Fruit fly (Drosophila melanogaster) whole organism, pupa: Measurements from ENCODE around the gene CG5882.

Experiments used
- CG10348 ChIP-seq: fragments of 200-800 bp; sonication (Bioruptor generic); IDR thresholded peaks from 2 replicates; pipeline ENCODE4 v1.3.6; 2022; ENCODE audit warnings: missing biosample characterization, missing genetic modification characterization
- CG12605 ChIP-seq: fragments of 200-800 bp; sonication (Bioruptor generic); IDR thresholded peaks from 2 replicates; pipeline ENCODE4 v1.3.6; 2022; ENCODE audit warnings: missing biosample characterization, missing genetic modification characterization
- CG13204 ChIP-seq: fragments of 200-800 bp; sonication (Bioruptor generic); optimal IDR thresholded peaks from 2 replicates; lab custom pipeline; 2018; ENCODE audit warnings: missing biosample characterization, mild to moderate bottlenecking, missing genetic modification characterization, moderate library complexity
- CG14655 ChIP-seq: fragments of 200-800 bp; sonication (Bioruptor generic); optimal IDR thresholded peaks from 3 replicates; lab custom pipeline; 2017; ENCODE audit warnings: mild to moderate bottlenecking, missing biosample characterization, missing genetic modification reagents, missing genetic modification characterization
- CG15710 ChIP-seq: fragments of 200-800 bp; sonication (Bioruptor generic); optimal IDR thresholded peaks from 2 replicates; lab custom pipeline; 2018; ENCODE audit warnings: missing biosample characterization, mild to moderate bottlenecking, missing genetic modification characterization, moderate library complexity
- CG17806 ChIP-seq: fragments of 200-800 bp; sonication (Bioruptor generic); optimal IDR thresholded peaks from 2 replicates; lab custom pipeline; 2018; ENCODE audit warnings: missing biosample characterization, mild to moderate bottlenecking, missing genetic modification characterization, moderate library complexity
- CG32121 ChIP-seq: fragments of 200-800 bp; sonication (Bioruptor generic); IDR thresholded peaks from 2 replicates; pipeline ENCODE4 v1.3.6; 2022; ENCODE audit warnings: missing biosample characterization, missing genetic modification characterization
- CG34367 ChIP-seq: fragments of 200-800 bp; sonication (Bioruptor generic); optimal IDR thresholded peaks from 2 replicates; lab custom pipeline; 2018; ENCODE audit warnings: missing biosample characterization, mild to moderate bottlenecking, missing genetic modification characterization
- CG4496 ChIP-seq: fragments of 200-800 bp; sonication (Bioruptor generic); IDR thresholded peaks from 3 replicates; pipeline ENCODE4 v1.3.6; 2022; ENCODE audit warnings: missing biosample characterization, missing genetic modification characterization
- CG8159 ChIP-seq: fragments of 200-800 bp; sonication (Bioruptor generic); optimal IDR thresholded peaks from 3 replicates; lab custom pipeline; 2018; ENCODE audit warnings: missing biosample characterization, mild to moderate bottlenecking, missing genetic modification characterization, moderate library complexity
- CG8301 ChIP-seq: fragments of 200-800 bp; sonication (Bioruptor generic); optimal IDR thresholded peaks from 2 replicates; lab custom pipeline; 2018; ENCODE audit warnings: missing biosample characterization, mild to moderate bottlenecking, missing genetic modification characterization
- CG9948 ChIP-seq: fragments of 200-800 bp; sonication (Bioruptor generic); optimal IDR thresholded peaks from 2 replicates; lab custom pipeline; 2018; ENCODE audit warnings: missing biosample characterization, mild to moderate bottlenecking, missing genetic modification characterization, moderate library complexity
- D1 ChIP-seq: fragments of 200-800 bp; sonication (Bioruptor generic); optimal IDR thresholded peaks from 2 replicates; lab custom pipeline; 2018; ENCODE audit warnings: missing biosample characterization, mild to moderate bottlenecking, missing genetic modification characterization, moderate library complexity
- EcR ChIP-seq: fragments of 200-800 bp; sonication (Bioruptor generic); optimal IDR thresholded peaks from 3 replicates; lab custom pipeline; 2019; ENCODE audit warnings: missing biosample characterization, missing genetic modification characterization, mild to moderate bottlenecking, moderate library complexity, missing genetic modification reagents
- Ets98B ChIP-seq: fragments of 200-800 bp; sonication (Bioruptor generic); IDR thresholded peaks from 2 replicates; pipeline ENCODE4 v1.3.6; 2022; ENCODE audit warnings: missing biosample characterization, missing genetic modification characterization
- Pif1A ChIP-seq: fragments of 200-800 bp; sonication (Bioruptor generic); optimal IDR thresholded peaks from 3 replicates; lab custom pipeline; 2016; ENCODE audit warnings: missing biosample characterization, missing genetic modification characterization
- Pif1B ChIP-seq: fragments of 200-800 bp; sonication (Bioruptor generic); optimal IDR thresholded peaks from 3 replicates; lab custom pipeline; 2016; ENCODE audit warnings: missing biosample characterization, missing genetic modification characterization
- Snoo ChIP-seq: fragments of 200-800 bp; sonication (Bioruptor generic); optimal IDR thresholded peaks from 3 replicates; lab custom pipeline; 2017; ENCODE audit warnings: missing biosample characterization, mild to moderate bottlenecking, missing genetic modification characterization, inconsistent platforms
- fd96Ca ChIP-seq: fragments of 200-800 bp; sonication (Bioruptor generic); IDR thresholded peaks from 3 replicates; pipeline ENCODE4 v1.3.6; 2022; ENCODE audit warnings: missing biosample characterization, missing genetic modification characterization
- gl ChIP-seq: fragments of 200-800 bp; sonication (Bioruptor generic); optimal IDR thresholded peaks from 2 replicates; lab custom pipeline; 2018; ENCODE audit warnings: missing biosample characterization, mild to moderate bottlenecking, missing genetic modification characterization
- rn ChIP-seq: fragments of 200-800 bp; sonication (Bioruptor generic); IDR thresholded peaks from 2 replicates; pipeline ENCODE4 v1.3.6; 2022; ENCODE audit warnings: missing biosample characterization, missing genetic modification characterization

CG5882 gene

DNA sequence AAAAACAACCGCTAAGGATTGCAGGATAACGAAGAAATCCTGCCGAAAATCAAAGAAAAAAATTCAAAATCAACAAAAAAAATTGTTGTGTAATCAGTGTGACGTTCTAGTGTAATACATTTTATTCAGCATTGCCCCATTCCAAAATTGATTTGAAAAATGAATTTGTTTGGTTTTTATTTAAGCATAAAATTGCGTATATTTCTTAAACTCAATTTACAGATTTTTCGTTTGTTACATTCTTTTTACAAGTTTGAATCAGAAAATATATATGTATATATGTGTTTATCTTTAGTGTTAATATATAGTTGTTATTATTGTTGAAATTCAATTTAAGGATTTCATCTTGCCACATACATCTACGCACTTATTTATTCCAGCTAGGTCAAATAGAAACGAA lies 6.1 kb downstream of the CG5882 start, which contains the start of gene CG6059:
Gene CG6059 (minus strand): TSS at position 101 of the 400 bp plus-strand sequence.
- TF ChIP-seq D1 (no peak), EcR (GFP tag; lab: Kevin White, UChicago) (no peak), CG4496 (GFP tag; lab: Robert Waterston, UW) (no peak), CG34367 (tag; lab: Kevin White, UChicago) (no peak), CG8159 (no peak), CG15710 (tag; lab: Kevin White, UChicago) (no peak), rn (GFP tag; lab: Robert Waterston, UW) (no peak), Pif1A (GFP tag; lab: Kevin White, UChicago) (no peak), Ets98B (GFP tag; lab: Robert Waterston, UW) (no peak), CG14655 (no peak)

DNA sequence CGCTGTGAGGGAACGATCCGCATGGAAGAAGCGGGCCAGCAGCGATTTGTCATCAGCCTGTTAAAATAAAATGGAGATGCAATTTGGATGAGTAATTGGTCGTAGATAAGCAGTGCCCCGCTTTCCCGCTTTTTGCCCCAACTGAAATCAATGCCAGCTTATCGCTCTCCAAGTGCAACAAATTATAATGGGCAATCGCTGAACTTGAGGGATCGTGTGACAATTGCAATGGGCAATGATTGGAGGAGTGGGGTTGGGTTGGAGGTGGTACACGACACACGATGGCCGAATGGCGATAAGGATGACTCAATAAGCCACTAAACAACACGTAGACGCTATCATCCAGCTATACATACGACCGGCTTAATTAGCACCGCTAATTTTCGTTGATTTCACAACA lies 10.3 kb downstream of the CG5882 start:
- no peak for TF ChIP-seq CG10348 (GFP tag; lab: Robert Waterston, UW)
- no peak for TF ChIP-seq Pif1B (GFP tag; lab: Kevin White, UChicago)
- TF ChIP-seq CG32121 (GFP tag; lab: Robert Waterston, UW): no peak
- no peak for TF ChIP-seq CG8301 (tag; lab: Kevin White, UChicago)
- TF ChIP-seq EcR (GFP tag; lab: Kevin White, UChicago): no peak
- TF ChIP-seq CG15710 (tag; lab: Kevin White, UChicago): no peak
- no peak for TF ChIP-seq D1
- TF ChIP-seq Snoo: no peak
- no peak for TF ChIP-seq fd96Ca (GFP tag; lab: Robert Waterston, UW)
- TF ChIP-seq CG4496 (GFP tag; lab: Robert Waterston, UW): no peak
- no peak for TF ChIP-seq rn (GFP tag; lab: Robert Waterston, UW)
- no peak for TF ChIP-seq Pif1A (GFP tag; lab: Kevin White, UChicago)
- TF ChIP-seq CG17806: no peak

DNA sequence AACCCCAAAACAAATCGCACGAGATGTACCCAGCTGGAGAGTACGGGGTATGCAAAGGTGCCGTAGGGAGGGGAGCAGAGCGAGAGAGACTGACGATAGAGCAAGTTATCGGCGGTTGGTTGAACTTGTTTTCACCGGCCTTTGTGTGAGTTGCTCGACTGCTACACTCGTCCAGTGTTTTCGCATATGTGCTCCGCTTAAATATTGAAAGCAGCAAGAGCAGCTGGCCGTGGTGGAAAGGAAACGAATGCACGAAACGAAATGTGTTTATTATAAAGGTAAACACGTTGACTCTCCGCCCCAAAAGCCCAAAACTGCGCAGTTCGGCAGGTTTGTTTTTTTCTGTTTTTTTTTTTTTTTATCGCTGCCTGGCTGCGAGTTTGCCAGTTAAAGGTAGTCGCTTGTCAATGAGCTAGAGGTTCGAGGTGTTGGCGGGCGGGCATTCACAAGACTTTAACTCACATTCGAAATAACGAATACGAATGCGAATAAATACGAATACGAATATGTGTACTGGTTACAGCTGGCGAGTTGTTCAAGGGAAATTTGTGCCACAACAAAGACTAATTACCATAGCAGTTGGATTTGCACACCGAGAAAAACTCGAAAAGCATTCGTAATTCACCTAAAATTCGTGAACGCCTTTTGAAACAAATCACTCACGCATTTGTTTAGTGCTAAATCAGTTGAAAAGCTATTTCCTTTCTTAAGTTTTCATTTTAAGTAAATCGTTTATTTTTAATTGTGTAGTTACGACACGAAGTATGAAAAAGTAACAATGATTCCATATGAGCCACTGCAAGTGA lies 11.3 kb downstream of the CG5882 start:
- TF ChIP-seq CG14655 (no peak), Ets98B (GFP tag; lab: Robert Waterston, UW) (peak; percentile 78), CG17806 (peak; percentile 66), CG32121 (GFP tag; lab: Robert Waterston, UW) (peak; percentile 73), CG12605 (peak; percentile 61; the same call in 1 of the 2 replicates), CG34367 (tag; lab: Kevin White, UChicago) (peak; percentile 45), CG9948 (tag; lab: Kevin White, UChicago) (peak; percentile 35), CG15710 (tag; lab: Kevin White, UChicago) (peak; percentile 68), CG10348 (GFP tag; lab: Robert Waterston, UW) (no peak), Snoo (peak; percentile 70), D1 (no peak), CG4496 (GFP tag; lab: Robert Waterston, UW) (peak; percentile 88), fd96Ca (GFP tag; lab: Robert Waterston, UW) (peak; percentile 73), Pif1A (GFP tag; lab: Kevin White, UChicago) (peak; percentile 86), EcR (GFP tag; lab: Kevin White, UChicago) (peak; percentile 91), CG8301 (tag; lab: Kevin White, UChicago) (peak; percentile 57), rn (GFP tag; lab: Robert Waterston, UW) (peak; percentile 59; the same call in 1 of the 2 replicates), Pif1B (GFP tag; lab: Kevin White, UChicago) (peak; percentile 68), CG13204 (GFP tag; lab: Kevin White, UChicago) (no peak), CG8159 (no peak), gl (tag; lab: Kevin White, UChicago) (peak; percentile 5)

DNA sequence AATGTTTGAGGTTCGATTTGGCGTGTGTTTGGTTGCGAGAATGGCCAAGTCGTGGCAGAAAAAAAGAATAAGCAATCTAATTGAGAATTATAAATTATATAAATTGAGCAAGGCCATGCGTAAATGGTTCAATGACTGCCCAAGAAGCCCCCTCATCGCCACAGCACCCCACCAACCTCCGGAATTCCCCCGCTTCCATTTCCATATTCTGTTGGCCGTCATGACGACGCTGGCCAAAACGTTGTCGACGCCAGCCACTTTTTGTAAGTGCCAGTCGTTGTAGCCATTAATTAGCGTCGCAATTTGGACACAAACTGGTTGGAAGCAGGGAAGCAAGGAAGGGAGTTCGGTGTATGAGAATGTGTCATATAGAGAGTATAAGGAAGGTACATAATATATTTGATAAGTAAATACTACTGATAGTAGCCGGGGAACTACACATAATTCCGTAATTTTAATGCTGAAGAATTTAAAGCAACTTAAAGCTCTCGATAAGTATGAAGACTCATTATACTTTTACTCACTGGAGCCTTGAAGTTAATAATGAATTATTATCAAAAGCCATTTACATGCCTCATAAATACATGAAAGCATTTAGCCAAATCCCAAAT lies 12.2 kb downstream of the CG5882 start:
- no peak for TF ChIP-seq Snoo
- no peak for TF ChIP-seq CG8301 (tag; lab: Kevin White, UChicago)
- TF ChIP-seq Ets98B (GFP tag; lab: Robert Waterston, UW): no peak
- TF ChIP-seq Pif1B (GFP tag; lab: Kevin White, UChicago): no peak
- no peak for TF ChIP-seq D1
- 0 out of 3 replicates have a peak, but pooled peaks have one; percentile 7 for TF ChIP-seq CG4496 (GFP tag; lab: Robert Waterston, UW)
- TF ChIP-seq CG13204 (GFP tag; lab: Kevin White, UChicago): no peak
- no peak for TF ChIP-seq rn (GFP tag; lab: Robert Waterston, UW)
- peak; percentile 74 for TF ChIP-seq EcR (GFP tag; lab: Kevin White, UChicago)
- no peak for TF ChIP-seq CG8159
- TF ChIP-seq Pif1A (GFP tag; lab: Kevin White, UChicago): no peak

DNA sequence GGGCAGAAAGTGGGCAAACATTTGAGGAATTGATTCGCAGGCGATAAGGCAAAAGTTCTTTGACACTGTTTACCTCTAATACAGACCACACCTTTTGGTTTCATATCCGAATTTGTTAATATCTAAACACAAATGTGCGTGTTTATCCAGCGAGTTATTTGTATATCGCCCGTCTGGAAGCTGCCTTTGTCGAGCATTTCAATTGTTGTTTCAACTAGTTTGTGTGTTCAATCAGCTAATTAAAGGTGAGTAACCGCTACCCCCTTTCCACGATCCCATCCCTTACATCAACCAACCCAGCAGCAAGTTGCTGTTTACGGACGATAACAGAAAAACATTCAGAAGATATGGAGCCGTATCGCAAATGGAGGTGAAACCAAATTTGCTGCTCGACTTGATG lies 13.0 kb downstream of the CG5882 start:
- TF ChIP-seq CG17806: no peak
- no peak for TF ChIP-seq CG14655
- TF ChIP-seq Snoo: no peak
- TF ChIP-seq CG32121 (GFP tag; lab: Robert Waterston, UW): no peak
- TF ChIP-seq CG9948 (tag; lab: Kevin White, UChicago): no peak
- no peak for TF ChIP-seq CG13204 (GFP tag; lab: Kevin White, UChicago)
- no peak for TF ChIP-seq CG15710 (tag; lab: Kevin White, UChicago)
- TF ChIP-seq Pif1B (GFP tag; lab: Kevin White, UChicago): no peak
- TF ChIP-seq rn (GFP tag; lab: Robert Waterston, UW): no peak
- TF ChIP-seq EcR (GFP tag; lab: Kevin White, UChicago): no peak
- TF ChIP-seq CG12605: no peak
- TF ChIP-seq D1: no peak
- TF ChIP-seq CG34367 (tag; lab: Kevin White, UChicago): no peak
